Worm (Caenorhabditis elegans) whole organism, L3 larva: Measurements from ENCODE around the gene lec-12.

Experiments
- R02D3.7 ChIP-seq: fragments of 150-350 bp; optimal IDR thresholded peaks from 2 replicates; lab custom pipeline; 2014; ENCODE audit warnings: missing biosample characterization, missing genetic modification characterization
- egl-27 ChIP-seq: sonication (generic microtip); optimal IDR thresholded peaks from 4 replicates; lab custom pipeline; 2017; ENCODE audit warnings: missing biosample characterization, missing genetic modification reagents, missing genetic modification characterization
- egl-5 ChIP-seq: fragments of 150-350 bp; optimal IDR thresholded peaks from 2 replicates; lab custom pipeline; 2017; ENCODE audit warnings: missing biosample characterization, missing genetic modification reagents, missing genetic modification characterization, inconsistent platforms
- elt-1 ChIP-seq: fragments of 150-350 bp; optimal IDR thresholded peaks from 2 replicates; lab custom pipeline; 2014; ENCODE audit warnings: missing biosample characterization, missing genetic modification characterization
- elt-3 ChIP-seq, 3 experiments: fragments of 150-350 bp in 1 of 3; sonication (generic microtip) in 2 of 3; optimal IDR thresholded peaks; 2 replicates in 2 of 3; 4 replicates in 1 of 3; lab custom pipeline; 2014 to 2017; ENCODE audit warnings: missing biosample characterization in 3 of 3, missing genetic modification characterization in 3 of 3
- lin-15B ChIP-seq: fragments of 150-350 bp; optimal IDR thresholded peaks from 2 replicates; lab custom pipeline; 2014; ENCODE audit warnings: missing biosample characterization, missing genetic modification characterization
- nhr-11 ChIP-seq: fragments of 150-350 bp; optimal IDR thresholded peaks from 2 replicates; lab custom pipeline; 2014; ENCODE audit warnings: missing biosample characterization, missing genetic modification characterization
- nhr-12 ChIP-seq: fragments of 150-350 bp; optimal IDR thresholded peaks from 2 replicates; lab custom pipeline; 2014; ENCODE audit warnings: missing biosample characterization, missing genetic modification characterization
- nhr-23 ChIP-seq: fragments of 150-350 bp; optimal IDR thresholded peaks from 2 replicates; lab custom pipeline; 2014; ENCODE audit warnings: missing biosample characterization, missing genetic modification reagents, missing genetic modification characterization
- nhr-77 ChIP-seq: fragments of 150-350 bp; optimal IDR thresholded peaks from 2 replicates; lab custom pipeline; 2014; ENCODE audit warnings: missing biosample characterization, missing genetic modification characterization
- pqm-1 ChIP-seq: fragments of 150-350 bp; optimal IDR thresholded peaks from 2 replicates; lab custom pipeline; 2017; ENCODE audit warnings: missing biosample characterization, missing genetic modification characterization, inconsistent platforms
- snpc-4 ChIP-seq: fragments of 150-350 bp; optimal IDR thresholded peaks from 2 replicates; lab custom pipeline; 2014; ENCODE audit warnings: missing biosample characterization, missing genetic modification characterization
- ztf-4 ChIP-seq: fragments of 150-350 bp; optimal IDR thresholded peaks from 2 replicates; lab custom pipeline; 2014; ENCODE audit warnings: missing biosample characterization, missing genetic modification characterization

- TF ChIP-seq snpc-4 (tag; lab: Kevin White, UChicago) (no peak), elt-1 (no peak), egl-5 (tag; lab: Kevin White, UChicago) (no peak), nhr-12 (no peak), R02D3.7 (tag; lab: Kevin White, UChicago) (no peak), nhr-77 (no peak), nhr-23 (tag; lab: Kevin White, UChicago) (no peak), pqm-1 (no peak), elt-3 (tag; optimal IDR thresholded peaks at IDR 0.05; lab: Kevin White, UChicago) (no peak), ztf-4 (tag; lab: Kevin White, UChicago) (no peak), nhr-11 (tag; lab: Kevin White, UChicago) (no peak), lin-15B (tag; lab: Kevin White, UChicago) (no peak), egl-27 (no peak)
These were observed 15.4 kb downstream of the lec-12 start, which contains the start of gene srh-80 for ce11 chrV:219632-220031.
